Worm (Caenorhabditis elegans) whole organism, late embryonic: Measurements from ENCODE around the gene ins-14.

Source experiments
- ceh-31 ChIP-seq: sonication (generic microtip); optimal IDR thresholded peaks from 2 replicates; lab custom pipeline; 2016; ENCODE audit warnings: missing genetic modification characterization, missing compliant biosample characterization
- fkh-10 ChIP-seq: fragments of 150-350 bp; optimal IDR thresholded peaks from 2 replicates; lab custom pipeline; 2014; ENCODE audit warnings: missing biosample characterization, missing genetic modification reagents, missing genetic modification characterization
- lin-11 ChIP-seq: fragments of 200-800 bp; sonication (Bioruptor generic); optimal IDR thresholded peaks from 2 replicates; lab custom pipeline; 2018; ENCODE audit warnings: mild to moderate bottlenecking, missing genetic modification characterization, missing compliant biosample characterization
- npax-4 ChIP-seq: sonication (generic microtip); optimal IDR thresholded peaks from 2 replicates; lab custom pipeline; 2016; ENCODE audit warnings: missing genetic modification characterization, missing compliant biosample characterization
- odd-2 ChIP-seq: sonication (generic microtip); optimal IDR thresholded peaks from 2 replicates; lab custom pipeline; 2017; ENCODE audit warnings: antibody characterized with exemption, mild to moderate bottlenecking, missing genetic modification characterization, missing compliant biosample characterization
- tbx-2 ChIP-seq: sonication (generic microtip); optimal IDR thresholded peaks from 2 replicates; lab custom pipeline; 2016; ENCODE audit warnings: missing genetic modification characterization, missing compliant biosample characterization
- unc-86 ChIP-seq: sonication (generic microtip); optimal IDR thresholded peaks from 2 replicates; lab custom pipeline; 2016; ENCODE audit warnings: missing genetic modification characterization, missing compliant biosample characterization

DNA sequence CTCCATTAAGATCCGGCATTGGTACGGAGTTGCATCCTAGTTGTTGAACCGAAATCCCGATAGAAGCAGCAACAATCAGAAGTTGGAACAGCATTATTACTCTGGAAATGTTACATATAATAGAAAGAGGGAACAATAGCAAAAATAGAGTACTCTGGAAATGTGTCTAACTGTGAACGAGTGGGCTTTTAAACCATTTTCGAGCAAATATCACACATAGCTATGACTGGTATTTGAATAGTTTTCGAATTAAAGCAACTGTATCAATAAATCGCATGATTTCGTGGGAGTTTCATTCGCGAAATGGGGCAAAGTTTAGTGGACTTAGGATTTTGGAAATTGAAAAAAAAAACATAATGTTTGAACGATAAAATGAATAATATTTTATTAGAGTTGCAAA lies 3.8 kb upstream of the ins-14 start, which contains the start of gene F41G3.10:
- TF ChIP-seq tbx-2 (tag; lab: Kevin White, UChicago) (no peak), ceh-31 (tag; lab: Kevin White, UChicago) (no peak), unc-86 (tag; lab: Kevin White, UChicago) (no peak), fkh-10 (GFP tag; lab: Kevin White, UChicago) (no peak), odd-2 (no peak), npax-4 (tag; lab: Kevin White, UChicago) (no peak), lin-11 (tag; lab: Kevin White, UChicago) (no peak)
